Worm (Caenorhabditis elegans) whole organism, mixed stage, embryonic: ENCODE data around the gene fbxb-85.

ENCODE experiments used
- ham-2 ChIP-seq: fragments of 200-800 bp; sonication (Bioruptor generic); optimal IDR thresholded peaks from 2 replicates; lab custom pipeline; 2018; ENCODE audit warnings: mild to moderate bottlenecking, missing genetic modification characterization, missing compliant biosample characterization
- lsy-2 ChIP-seq: fragments of 150-350 bp; optimal IDR thresholded peaks from 2 replicates; lab custom pipeline; 2014; ENCODE audit warnings: missing biosample characterization, missing genetic modification characterization
- nhr-12 ChIP-seq: fragments of 150-350 bp; optimal IDR thresholded peaks from 2 replicates; lab custom pipeline; 2014; ENCODE audit warnings: missing biosample characterization, missing genetic modification characterization
- unc-39 ChIP-seq: fragments of 150-350 bp; optimal IDR thresholded peaks from 2 replicates; lab custom pipeline; 2014; ENCODE audit warnings: missing biosample characterization, missing genetic modification characterization

DNA sequence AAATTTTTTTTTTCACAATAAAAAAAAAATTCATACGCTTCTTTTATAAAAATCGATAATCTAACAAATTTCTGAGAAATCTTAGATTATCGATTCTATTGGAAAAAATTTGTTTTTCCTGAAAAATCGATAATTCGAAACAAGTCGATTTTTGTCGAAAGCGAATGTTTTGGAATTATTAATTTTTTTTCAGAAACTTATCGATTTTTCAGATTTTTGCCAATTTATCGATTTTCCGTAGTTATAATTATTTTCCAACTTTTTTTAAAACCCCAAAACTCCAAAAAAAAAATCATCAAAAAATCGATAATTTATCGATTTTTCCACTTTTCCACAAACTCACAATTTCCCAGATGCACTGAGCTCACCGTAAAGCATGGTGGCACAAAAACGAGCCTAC, 12.6 kb upstream of the fbxb-85 start:
- TF ChIP-seq nhr-12 = no peak
- no peak for TF ChIP-seq lsy-2 (tag; lab: Kevin White, UChicago)
- TF ChIP-seq unc-39 = no peak
- no peak for TF ChIP-seq ham-2 (GFP tag; lab: Kevin White, UChicago)
